Worm (Caenorhabditis elegans): ENCODE measurements around the gene tsp-18.

ce11 chrII:5933962-5934422 is 29.6 kb downstream of the tsp-18 start:
- TF ChIP-seq flt-1 (GFP tag; IDR thresholded peaks at IDR 0.05): no peak
- no peak for TF ChIP-seq ref-1 (GFP tag; conservative IDR thresholded peaks at IDR 0.05)
- no peak for TF ChIP-seq ztf-23 (GFP tag; IDR thresholded peaks at IDR 0.05)
- TF ChIP-seq med-1 (GFP tag; optimal IDR thresholded peaks at IDR 0.05; ENCODE audit: insufficient read depth): no peak
- no peak for TF ChIP-seq klf-2 (GFP tag; conservative IDR thresholded peaks at IDR 0.05)
- no peak for TF ChIP-seq tab-1 (GFP tag; IDR thresholded peaks at IDR 0.05)
